Fruit fly (Drosophila melanogaster) whole organism, embryonic: ENCODE results near the gene WDR79.

Source experiments
- B-H2 ChIP-seq: fragments of 200-800 bp; sonication (Bioruptor generic); optimal IDR thresholded peaks from 2 replicates; lab custom pipeline; 2018; ENCODE audit warnings: missing biosample characterization, mild to moderate bottlenecking, missing genetic modification characterization
- CG10274 ChIP-seq: fragments of 200-800 bp; sonication (Bioruptor generic); optimal IDR thresholded peaks from 3 replicates; lab custom pipeline; 2017; ENCODE audit warnings: missing biosample characterization, mild to moderate bottlenecking, missing genetic modification characterization
- CG11093 ChIP-seq: fragments of 200-800 bp; sonication (Bioruptor generic); IDR thresholded peaks from 3 replicates; pipeline ENCODE4 v1.3.6; 2022; ENCODE audit warnings: missing biosample characterization, missing genetic modification characterization
- CG4707 ChIP-seq: fragments of 200-800 bp; sonication (Bioruptor generic); optimal IDR thresholded peaks from 2 replicates; lab custom pipeline; 2018; ENCODE audit warnings: missing biosample characterization, mild to moderate bottlenecking, missing genetic modification characterization, moderate library complexity
- CG6854 ChIP-seq: fragments of 200-800 bp; sonication (Bioruptor generic); optimal IDR thresholded peaks from 3 replicates; lab custom pipeline; 2017; ENCODE audit warnings: missing biosample characterization, mild to moderate bottlenecking, missing genetic modification characterization
- Dad ChIP-seq: fragments of 200-800 bp; sonication (Bioruptor generic); optimal IDR thresholded peaks from 3 replicates; lab custom pipeline; 2016; ENCODE audit warnings: missing biosample characterization, missing genetic modification characterization
- MBD-R2 ChIP-seq: fragments of 200-800 bp; sonication (Bioruptor generic); IDR thresholded peaks from 2 replicates; pipeline ENCODE4 v1.3.6; 2022; ENCODE audit warnings: missing biosample characterization, missing genetic modification characterization
- Six4 ChIP-seq: fragments of 200-800 bp; sonication (Bioruptor generic); optimal IDR thresholded peaks from 2 replicates; lab custom pipeline; 2016; ENCODE audit warnings: missing biosample characterization, missing genetic modification characterization
- Sry-δ ChIP-seq: fragments of 200-800 bp; sonication (Bioruptor generic); optimal IDR thresholded peaks from 2 replicates; lab custom pipeline; 2016; ENCODE audit warnings: missing biosample characterization, missing genetic modification characterization
- esg ChIP-seq: fragments of 200-800 bp; sonication (Bioruptor generic); conservative IDR thresholded peaks from 2 replicates; pipeline ENCODE4 v1.3.6; 2022; ENCODE audit warnings: missing biosample characterization, missing genetic modification characterization
- lov ChIP-seq, 2 experiments: fragments of 200-800 bp in 1 of 2; fragments of >200 bp in 1 of 2; sonication (Bioruptor generic) in 1 of 2; IDR thresholded peaks in 1 of 2; optimal IDR thresholded peaks in 1 of 2; 2 replicates in 1 of 2; 3 replicates in 1 of 2; pipeline versions ENCODE4 v1.3.6 to Lab custom; 2017 to 2022; ENCODE audit warnings: missing biosample characterization in 1 of 2, missing genetic modification characterization in 1 of 2
- org-1 ChIP-seq: fragments of 200-800 bp; sonication (Bioruptor generic); optimal IDR thresholded peaks from 2 replicates; lab custom pipeline; 2017; ENCODE audit warnings: missing biosample characterization, missing genetic modification characterization
- sob ChIP-seq: fragments of 200-800 bp; sonication (Bioruptor generic); IDR thresholded peaks from 2 replicates; pipeline ENCODE4 v1.3.6; 2022; ENCODE audit warnings: missing biosample characterization, missing genetic modification characterization
- yki ChIP-seq: fragments of >200 bp; optimal IDR thresholded peaks from 3 replicates; lab custom pipeline; 2018

DNA sequence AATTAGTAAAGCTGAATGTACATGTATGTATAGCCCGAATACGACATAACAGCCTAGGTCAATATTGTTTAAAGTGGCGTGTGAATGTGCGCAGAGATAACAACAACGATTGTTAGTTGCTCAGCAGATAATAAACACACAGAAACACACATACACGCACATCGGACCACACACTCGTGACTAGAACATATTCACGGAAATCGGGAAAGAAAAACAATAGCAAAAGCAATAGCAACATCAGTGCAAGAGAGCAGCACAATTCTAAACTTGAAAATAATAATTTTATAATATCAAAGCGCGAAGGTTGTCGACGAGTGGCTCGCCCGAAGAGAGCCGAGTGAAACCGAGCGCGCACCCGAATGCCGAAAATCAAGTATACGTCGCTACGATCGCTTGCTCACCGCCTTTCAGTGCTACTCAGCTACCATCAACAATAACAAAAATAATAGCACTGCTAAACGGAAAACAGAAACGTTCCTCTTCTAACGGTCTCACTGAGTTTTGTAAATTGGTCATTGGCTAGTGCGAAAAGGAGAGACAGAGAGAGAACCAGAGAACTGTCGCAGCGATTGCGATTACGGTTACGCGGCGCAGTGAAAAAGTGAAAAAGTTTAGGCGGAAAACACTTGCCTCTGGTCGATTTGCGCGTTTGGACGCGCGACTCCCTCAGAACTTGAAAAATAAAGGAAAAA is 44.5 kb downstream of the WDR79 start:
- TF ChIP-seq lov (optimal IDR thresholded peaks at IDR 0.05; lab: Kevin White, UChicago): no peak
- TF ChIP-seq lov (GFP tag; IDR thresholded peaks at IDR 0.05; lab: Robert Waterston, UW): no peak
- no peak for TF ChIP-seq CG10274
- TF ChIP-seq CG4707: no peak
- TF ChIP-seq esg (GFP tag; lab: Robert Waterston, UW): no peak
- no peak for TF ChIP-seq MBD-R2 (GFP tag; lab: Robert Waterston, UW)
- TF ChIP-seq CG6854 (GFP tag; lab: Kevin White, UChicago): no peak
- TF ChIP-seq Six4: no peak
- 0 out of 2 replicates have a peak, but pooled peaks have one; percentile 5 for TF ChIP-seq sob (GFP tag; lab: Robert Waterston, UW)
- TF ChIP-seq CG11093 (GFP tag; lab: Robert Waterston, UW): no peak
- no peak for TF ChIP-seq Sry-δ (GFP tag; lab: Kevin White, UChicago)
- no peak for TF ChIP-seq org-1
- TF ChIP-seq Dad: no peak
- no peak for TF ChIP-seq yki (lab: Kevin White, UChicago)
- peak; percentile 3 for TF ChIP-seq B-H2 (GFP tag; lab: Kevin White, UChicago)
